Comparison of ENCODE assay signal across 1 fruit fly cellular context in the genomic region with DNA sequence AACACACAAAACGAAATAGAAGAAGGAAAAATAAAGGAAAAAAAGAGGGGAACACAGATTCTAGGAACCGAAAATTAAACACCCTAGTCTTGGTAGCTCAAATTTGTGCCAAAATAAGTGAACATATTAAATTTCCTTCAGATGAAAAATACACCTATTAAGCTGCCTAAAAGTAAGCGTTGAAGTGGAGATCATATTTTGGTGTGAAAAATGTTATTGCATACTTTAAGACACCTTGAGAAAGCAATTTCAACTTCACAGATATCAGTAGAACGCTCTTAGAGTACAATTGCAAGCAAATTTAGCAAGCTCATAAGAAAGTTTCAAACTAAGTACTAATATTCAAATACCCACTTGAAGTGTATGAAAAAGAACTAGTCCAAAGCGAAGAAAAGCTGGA.
TF ChIP-seq lines count a peak whose summit lies in the region.

No protein-coding gene starts in this region.

TF ChIP-seq in whole organism, embryonic, 481 proteins besides CTCF, POLR2A, EP300 and RAD21 (continued from another document and continues in another):
- TF ChIP-seq D19A (tag; optimal IDR thresholded peaks at IDR 0.05; lab: Kevin White, UChicago) (peak; percentile 60), HLH54F (GFP tag; optimal IDR thresholded peaks at IDR 0.05; lab: Kevin White, UChicago) (no peak), zfh2 (GFP tag; optimal IDR thresholded peaks at IDR 0.05; lab: Kevin White, UChicago) (peak; percentile 2), CG12071 (GFP tag; optimal IDR thresholded peaks at IDR 0.05; lab: Kevin White, UChicago) (no peak), rib (GFP tag; IDR thresholded peaks at IDR 0.05; lab: Robert Waterston, UW) (no peak), cg (GFP tag; optimal IDR thresholded peaks at IDR 0.05; lab: Kevin White, UChicago) (no peak), CG2120 (GFP tag; optimal IDR thresholded peaks at IDR 0.05; lab: Kevin White, UChicago) (peak; percentile 48), Mrtf (GFP tag; IDR thresholded peaks at IDR 0.05; lab: Robert Waterston, UW) (no peak), croc (GFP tag; conservative IDR thresholded peaks at IDR 0.05; lab: Robert Waterston, UW) (no peak), Tbp (GFP tag; optimal IDR thresholded peaks at IDR 0.05; lab: Kevin White, UChicago) (no peak), run (tag; optimal IDR thresholded peaks at IDR 0.05; lab: Kevin White, UChicago) (no peak), YL-1 (GFP tag; optimal IDR thresholded peaks at IDR 0.05; lab: Kevin White, UChicago) (no peak), grau (tag; optimal IDR thresholded peaks at IDR 0.05; lab: Kevin White, UChicago) (peak; percentile 19), CG8359 (GFP tag; optimal IDR thresholded peaks at IDR 0.05; lab: Kevin White, UChicago; ENCODE audit: borderline replicate concordance) (no peak), Opbp (GFP tag; IDR thresholded peaks at IDR 0.05; lab: Robert Waterston, UW; ENCODE audit: partially characterized antibody) (no peak), lab (GFP tag; optimal IDR thresholded peaks at IDR 0.05; lab: Kevin White, UChicago) (peak; percentile 36), CG10209 (GFP tag; optimal IDR thresholded peaks at IDR 0.05; lab: Kevin White, UChicago) (no peak), Dp (GFP tag; optimal IDR thresholded peaks at IDR 0.05; lab: Kevin White, UChicago) (no peak), CG1792 (GFP tag; optimal IDR thresholded peaks at IDR 0.05; lab: Kevin White, UChicago) (no peak), otp (GFP tag; IDR thresholded peaks at IDR 0.05; lab: Robert Waterston, UW) (no peak), CG4328 (GFP tag; optimal IDR thresholded peaks at IDR 0.05; lab: Kevin White, UChicago) (no peak), CG6791 (GFP tag; IDR thresholded peaks at IDR 0.05; lab: Robert Waterston, UW; ENCODE audit: partially characterized antibody) (no peak), CG14860 (GFP tag; IDR thresholded peaks at IDR 0.05; lab: Robert Waterston, UW; ENCODE audit: partially characterized antibody) (no peak), lbe (GFP tag; optimal IDR thresholded peaks at IDR 0.05; lab: Kevin White, UChicago) (no peak), sima (GFP tag; optimal IDR thresholded peaks at IDR 0.05; lab: Kevin White, UChicago) (no peak), CG11093 (GFP tag; IDR thresholded peaks at IDR 0.05; lab: Robert Waterston, UW) (no peak), crp (GFP tag; optimal IDR thresholded peaks at IDR 0.05; lab: Kevin White, UChicago) (no peak), CG3281 (GFP tag; optimal IDR thresholded peaks at IDR 0.05; lab: Kevin White, UChicago) (peak; percentile 35), CG17359 (tag; optimal IDR thresholded peaks at IDR 0.05; lab: Kevin White, UChicago) (no peak), CG9215 (GFP tag; IDR thresholded peaks at IDR 0.05; lab: Robert Waterston, UW) (0 out of 2 replicates have a peak, but pooled peaks have one; percentile 5), CG5180 (GFP tag; optimal IDR thresholded peaks at IDR 0.05; lab: Kevin White, UChicago) (no peak), lola (GFP tag; optimal IDR thresholded peaks at IDR 0.05; lab: Kevin White, UChicago) (no peak), Sox102F (GFP tag; optimal IDR thresholded peaks at IDR 0.05; lab: Kevin White, UChicago) (no peak), stwl (tag; optimal IDR thresholded peaks at IDR 0.05; lab: Kevin White, UChicago) (no peak), sens-2 (GFP tag; IDR thresholded peaks at IDR 0.05; lab: Robert Waterston, UW) (no peak), gro (GFP tag; optimal IDR thresholded peaks at IDR 0.05; lab: Kevin White, UChicago) (peak; percentile 39), CG2712 (tag; optimal IDR thresholded peaks at IDR 0.05; lab: Kevin White, UChicago) (no peak), CG10565 (GFP tag; optimal IDR thresholded peaks at IDR 0.05; lab: Kevin White, UChicago) (no peak), BtbVII (GFP tag; optimal IDR thresholded peaks at IDR 0.05; lab: Kevin White, UChicago) (peak; percentile 43), row (GFP tag; IDR thresholded peaks at IDR 0.05; lab: Robert Waterston, UW) (peak; percentile 49; the same call in 2 of the 3 replicates), nom (GFP tag; optimal IDR thresholded peaks at IDR 0.05; lab: Kevin White, UChicago) (no peak), bowl (GFP tag; IDR thresholded peaks at IDR 0.05; lab: Robert Waterston, UW) (no peak), CG7556 (GFP tag; optimal IDR thresholded peaks at IDR 0.05; lab: Kevin White, UChicago) (peak; percentile 29), CG14014 (GFP tag; IDR thresholded peaks at IDR 0.05; lab: Robert Waterston, UW) (no peak), Fer1 (GFP tag; optimal IDR thresholded peaks at IDR 0.05; lab: Kevin White, UChicago) (peak; percentile 40), CG9727 (GFP tag; optimal IDR thresholded peaks at IDR 0.05; lab: Kevin White, UChicago) (peak; percentile 4), sisA (GFP tag; IDR thresholded peaks at IDR 0.05; lab: Robert Waterston, UW) (no peak), nmo (GFP tag; optimal IDR thresholded peaks at IDR 0.05; lab: Kevin White, UChicago) (peak; percentile 19), CoRest (tag; optimal IDR thresholded peaks at IDR 0.05; lab: Kevin White, UChicago) (peak; percentile 22), ATbp (GFP tag; optimal IDR thresholded peaks at IDR 0.05; lab: Kevin White, UChicago) (no peak), trem (tag; optimal IDR thresholded peaks at IDR 0.05; lab: Kevin White, UChicago) (no peak), CG10979 (tag; optimal IDR thresholded peaks at IDR 0.05; lab: Kevin White, UChicago) (no peak), CG16815 (GFP tag; optimal IDR thresholded peaks at IDR 0.05; lab: Kevin White, UChicago) (no peak), cato (GFP tag; optimal IDR thresholded peaks at IDR 0.05; lab: Kevin White, UChicago; ENCODE audit: borderline replicate concordance) (no peak), Aef1 (GFP tag; IDR thresholded peaks at IDR 0.05; lab: Robert Waterston, UW) (no peak), CG13894 (tag; optimal IDR thresholded peaks at IDR 0.05; lab: Kevin White, UChicago) (no peak), CG15269 (tag; optimal IDR thresholded peaks at IDR 0.05; lab: Kevin White, UChicago) (peak; percentile 33), Meics (GFP tag; optimal IDR thresholded peaks at IDR 0.05; lab: Kevin White, UChicago) (peak; percentile 31), Bteb2 (GFP tag; optimal IDR thresholded peaks at IDR 0.05; lab: Kevin White, UChicago) (no peak), lov (optimal IDR thresholded peaks at IDR 0.05; lab: Kevin White, UChicago) (no peak), lov (GFP tag; IDR thresholded peaks at IDR 0.05; lab: Robert Waterston, UW) (no peak), bcd (GFP tag; optimal IDR thresholded peaks at IDR 0.05; lab: Kevin White, UChicago) (peak; percentile 30), twi (tag; optimal IDR thresholded peaks at IDR 0.05; lab: Kevin White, UChicago) (no peak), CG2202 (tag; optimal IDR thresholded peaks at IDR 0.05; lab: Kevin White, UChicago) (no peak), gce (GFP tag; IDR thresholded peaks at IDR 0.05; lab: Robert Waterston, UW) (no peak), Ets65A (GFP tag; lab: Kevin White, UChicago) (peak; percentile 54), Med (GFP tag; lab: Kevin White, UChicago) (peak; percentile 86), CG4707 (GFP tag; optimal IDR thresholded peaks at IDR 0.05; lab: Kevin White, UChicago) (no peak), eve (GFP tag; optimal IDR thresholded peaks at IDR 0.05; lab: Kevin White, UChicago) (no peak), CG11085 (GFP tag; IDR thresholded peaks at IDR 0.05; lab: Robert Waterston, UW) (no peak), cas (GFP tag; IDR thresholded peaks at IDR 0.05; lab: Robert Waterston, UW) (no peak), CG8765 (GFP tag; IDR thresholded peaks at IDR 0.05; lab: Robert Waterston, UW) (no peak), knrl (GFP tag; IDR thresholded peaks at IDR 0.05; lab: Robert Waterston, UW; ENCODE audit: partially characterized antibody) (no peak), NfI (GFP tag; optimal IDR thresholded peaks at IDR 0.05; lab: Kevin White, UChicago) (no peak), Bdp1 (GFP tag; optimal IDR thresholded peaks at IDR 0.05; lab: Kevin White, UChicago) (no peak), zen2 (GFP tag; IDR thresholded peaks at IDR 0.05; lab: Robert Waterston, UW; ENCODE audit: partially characterized antibody) (no peak), ranshi (GFP tag; IDR thresholded peaks at IDR 0.05; lab: Robert Waterston, UW) (no peak), slp2 (GFP tag; optimal IDR thresholded peaks at IDR 0.05; lab: Kevin White, UChicago) (no peak), Side (GFP tag; optimal IDR thresholded peaks at IDR 0.05; lab: Kevin White, UChicago) (no peak), repo (GFP tag; optimal IDR thresholded peaks at IDR 0.05; lab: Kevin White, UChicago) (no peak), fd102C (GFP tag; optimal IDR thresholded peaks at IDR 0.05; lab: Kevin White, UChicago) (no peak), CG2199 (GFP tag; IDR thresholded peaks at IDR 0.05; lab: Robert Waterston, UW) (no peak), cwo (GFP tag; optimal IDR thresholded peaks at IDR 0.05; lab: Kevin White, UChicago) (peak; percentile 8), CG13296 (GFP tag; optimal IDR thresholded peaks at IDR 0.05; lab: Kevin White, UChicago) (peak; percentile 1), Atf-2 (GFP tag; optimal IDR thresholded peaks at IDR 0.05; lab: Kevin White, UChicago) (no peak), hb (GFP tag; IDR thresholded peaks at IDR 0.05; lab: Robert Waterston, UW; ENCODE audit: partially characterized antibody) (no peak), D19B (GFP tag; optimal IDR thresholded peaks at IDR 0.05; lab: Kevin White, UChicago) (no peak), MBD-R2 (GFP tag; IDR thresholded peaks at IDR 0.05; lab: Robert Waterston, UW) (no peak), E2f1 (GFP tag; IDR thresholded peaks at IDR 0.05; lab: Robert Waterston, UW) (no peak), CG4854 (GFP tag; optimal IDR thresholded peaks at IDR 0.05; lab: Kevin White, UChicago) (no peak), Atf3 (GFP tag; optimal IDR thresholded peaks at IDR 0.05; lab: Kevin White, UChicago) (no peak), ewg (GFP tag; optimal IDR thresholded peaks at IDR 0.05; lab: Kevin White, UChicago) (no peak), CG6689 (GFP tag; IDR thresholded peaks at IDR 0.05; lab: Robert Waterston, UW) (no peak), CG13775 (GFP tag; optimal IDR thresholded peaks at IDR 0.05; lab: Kevin White, UChicago) (no peak), sens (GFP tag; lab: Kevin White, UChicago) (no peak), z (GFP tag; IDR thresholded peaks at IDR 0.05; lab: Robert Waterston, UW) (no peak), Hr39 (optimal IDR thresholded peaks at IDR 0.05; lab: Kevin White, UChicago) (no peak), phol (tag; optimal IDR thresholded peaks at IDR 0.05; lab: Kevin White, UChicago) (no peak), CG13287 (GFP tag; IDR thresholded peaks at IDR 0.05; lab: Robert Waterston, UW; ENCODE audit: partially characterized antibody) (no peak), CG10366 (GFP tag; IDR thresholded peaks at IDR 0.05; lab: Robert Waterston, UW) (no peak), CG2889 (GFP tag; IDR thresholded peaks at IDR 0.05; lab: Robert Waterston, UW) (no peak), CG18476 (GFP tag; optimal IDR thresholded peaks at IDR 0.05; lab: Kevin White, UChicago) (no peak), Lhr (GFP tag; optimal IDR thresholded peaks at IDR 0.05; lab: Kevin White, UChicago) (no peak), ftz-f1 (GFP tag; optimal IDR thresholded peaks at IDR 0.05; lab: Kevin White, UChicago) (no peak), CG14667 (GFP tag; IDR thresholded peaks at IDR 0.05; lab: Robert Waterston, UW) (no peak), Poxn (GFP tag; IDR thresholded peaks at IDR 0.05; lab: Robert Waterston, UW) (no peak), CG4360 (GFP tag; IDR thresholded peaks at IDR 0.05; lab: Robert Waterston, UW) (no peak), D (optimal IDR thresholded peaks at IDR 0.05; lab: Kevin White, UChicago) (no peak), D (GFP tag; optimal IDR thresholded peaks at IDR 0.05; lab: Kevin White, UChicago) (no peak), pros (GFP tag; optimal IDR thresholded peaks at IDR 0.05; lab: Kevin White, UChicago) (no peak), pb (GFP tag; optimal IDR thresholded peaks at IDR 0.05; lab: Kevin White, UChicago) (no peak), CG9437 (GFP tag; optimal IDR thresholded peaks at IDR 0.05; lab: Kevin White, UChicago) (no peak), gcm2 (GFP tag; optimal IDR thresholded peaks at IDR 0.05; lab: Kevin White, UChicago) (no peak), Kr (GFP tag; optimal IDR thresholded peaks at IDR 0.05; lab: Kevin White, UChicago) (no peak), CG11695 (GFP tag; IDR thresholded peaks at IDR 0.05; lab: Robert Waterston, UW) (no peak), Fer3 (tag; optimal IDR thresholded peaks at IDR 0.05; lab: Kevin White, UChicago) (peak; percentile 41), HLHmδ (GFP tag; optimal IDR thresholded peaks at IDR 0.05; lab: Kevin White, UChicago) (no peak), CG4424 (GFP tag; optimal IDR thresholded peaks at IDR 0.05; lab: Kevin White, UChicago) (no peak), sd (tag; optimal IDR thresholded peaks at IDR 0.05; lab: Kevin White, UChicago) (no peak), CG1233 (GFP tag; optimal IDR thresholded peaks at IDR 0.05; lab: Kevin White, UChicago) (no peak), CG5245 (GFP tag; optimal IDR thresholded peaks at IDR 0.05; lab: Kevin White, UChicago) (no peak), CG16779 (GFP tag; IDR thresholded peaks at IDR 0.05; lab: Robert Waterston, UW) (no peak), Ssrp (tag; optimal IDR thresholded peaks at IDR 0.05; lab: Kevin White, UChicago) (no peak), Hr51 (GFP tag; optimal IDR thresholded peaks at IDR 0.05; lab: Kevin White, UChicago) (peak in 1 of 2 experiments; percentile 18), dmrt99B (tag; optimal IDR thresholded peaks at IDR 0.05; lab: Kevin White, UChicago) (peak; percentile 29), disco-r (GFP tag; optimal IDR thresholded peaks at IDR 0.05; lab: Kevin White, UChicago) (no peak), gsb-n (tag; optimal IDR thresholded peaks at IDR 0.05; lab: Kevin White, UChicago) (no peak), CG9876 (GFP tag; optimal IDR thresholded peaks at IDR 0.05; lab: Kevin White, UChicago) (no peak), Abd-B (GFP tag; optimal IDR thresholded peaks at IDR 0.05; lab: Kevin White, UChicago) (peak; percentile 10), Trl (optimal IDR thresholded peaks at IDR 0.05; lab: Kevin White, UChicago) (no peak), Trl (GFP tag; optimal IDR thresholded peaks at IDR 0.05; lab: Kevin White, UChicago) (no peak), maf-S (GFP tag; optimal IDR thresholded peaks at IDR 0.05; lab: Kevin White, UChicago) (no peak), dysf (GFP tag; IDR thresholded peaks at IDR 0.05; lab: Robert Waterston, UW) (peak; percentile 24; the same call in 1 of the 3 replicates), CG9797 (GFP tag; optimal IDR thresholded peaks at IDR 0.05; lab: Kevin White, UChicago) (no peak), CG30431 (GFP tag; optimal IDR thresholded peaks at IDR 0.05; lab: Kevin White, UChicago) (no peak)
